Fruit fly (Drosophila melanogaster) whole organism, pupa: ENCODE data around the gene Rcd-1.

Experiments
- CG10348 ChIP-seq: fragments of 200-800 bp; sonication (Bioruptor generic); IDR thresholded peaks from 2 replicates; pipeline ENCODE4 v1.3.6; 2022; ENCODE audit warnings: missing biosample characterization, missing genetic modification characterization
- CG12605 ChIP-seq: fragments of 200-800 bp; sonication (Bioruptor generic); IDR thresholded peaks from 2 replicates; pipeline ENCODE4 v1.3.6; 2022; ENCODE audit warnings: missing biosample characterization, missing genetic modification characterization
- CG13204 ChIP-seq: fragments of 200-800 bp; sonication (Bioruptor generic); optimal IDR thresholded peaks from 2 replicates; lab custom pipeline; 2018; ENCODE audit warnings: missing biosample characterization, mild to moderate bottlenecking, missing genetic modification characterization, moderate library complexity
- CG14655 ChIP-seq: fragments of 200-800 bp; sonication (Bioruptor generic); optimal IDR thresholded peaks from 3 replicates; lab custom pipeline; 2017; ENCODE audit warnings: mild to moderate bottlenecking, missing biosample characterization, missing genetic modification reagents, missing genetic modification characterization
- CG15710 ChIP-seq: fragments of 200-800 bp; sonication (Bioruptor generic); optimal IDR thresholded peaks from 2 replicates; lab custom pipeline; 2018; ENCODE audit warnings: missing biosample characterization, mild to moderate bottlenecking, missing genetic modification characterization, moderate library complexity
- CG17806 ChIP-seq: fragments of 200-800 bp; sonication (Bioruptor generic); optimal IDR thresholded peaks from 2 replicates; lab custom pipeline; 2018; ENCODE audit warnings: missing biosample characterization, mild to moderate bottlenecking, missing genetic modification characterization, moderate library complexity
- CG32121 ChIP-seq: fragments of 200-800 bp; sonication (Bioruptor generic); IDR thresholded peaks from 2 replicates; pipeline ENCODE4 v1.3.6; 2022; ENCODE audit warnings: missing biosample characterization, missing genetic modification characterization
- CG34367 ChIP-seq: fragments of 200-800 bp; sonication (Bioruptor generic); optimal IDR thresholded peaks from 2 replicates; lab custom pipeline; 2018; ENCODE audit warnings: missing biosample characterization, mild to moderate bottlenecking, missing genetic modification characterization
- CG4496 ChIP-seq: fragments of 200-800 bp; sonication (Bioruptor generic); IDR thresholded peaks from 3 replicates; pipeline ENCODE4 v1.3.6; 2022; ENCODE audit warnings: missing biosample characterization, missing genetic modification characterization
- CG8159 ChIP-seq: fragments of 200-800 bp; sonication (Bioruptor generic); optimal IDR thresholded peaks from 3 replicates; lab custom pipeline; 2018; ENCODE audit warnings: missing biosample characterization, mild to moderate bottlenecking, missing genetic modification characterization, moderate library complexity
- CG8301 ChIP-seq: fragments of 200-800 bp; sonication (Bioruptor generic); optimal IDR thresholded peaks from 2 replicates; lab custom pipeline; 2018; ENCODE audit warnings: missing biosample characterization, mild to moderate bottlenecking, missing genetic modification characterization
- CG9948 ChIP-seq: fragments of 200-800 bp; sonication (Bioruptor generic); optimal IDR thresholded peaks from 2 replicates; lab custom pipeline; 2018; ENCODE audit warnings: missing biosample characterization, mild to moderate bottlenecking, missing genetic modification characterization, moderate library complexity
- D1 ChIP-seq: fragments of 200-800 bp; sonication (Bioruptor generic); optimal IDR thresholded peaks from 2 replicates; lab custom pipeline; 2018; ENCODE audit warnings: missing biosample characterization, mild to moderate bottlenecking, missing genetic modification characterization, moderate library complexity
- EcR ChIP-seq: fragments of 200-800 bp; sonication (Bioruptor generic); optimal IDR thresholded peaks from 3 replicates; lab custom pipeline; 2019; ENCODE audit warnings: missing biosample characterization, missing genetic modification characterization, mild to moderate bottlenecking, moderate library complexity, missing genetic modification reagents
- Ets98B ChIP-seq: fragments of 200-800 bp; sonication (Bioruptor generic); IDR thresholded peaks from 2 replicates; pipeline ENCODE4 v1.3.6; 2022; ENCODE audit warnings: missing biosample characterization, missing genetic modification characterization
- Pif1A ChIP-seq: fragments of 200-800 bp; sonication (Bioruptor generic); optimal IDR thresholded peaks from 3 replicates; lab custom pipeline; 2016; ENCODE audit warnings: missing biosample characterization, missing genetic modification characterization
- Pif1B ChIP-seq: fragments of 200-800 bp; sonication (Bioruptor generic); optimal IDR thresholded peaks from 3 replicates; lab custom pipeline; 2016; ENCODE audit warnings: missing biosample characterization, missing genetic modification characterization
- Snoo ChIP-seq: fragments of 200-800 bp; sonication (Bioruptor generic); optimal IDR thresholded peaks from 3 replicates; lab custom pipeline; 2017; ENCODE audit warnings: missing biosample characterization, mild to moderate bottlenecking, missing genetic modification characterization, inconsistent platforms
- fd96Ca ChIP-seq: fragments of 200-800 bp; sonication (Bioruptor generic); IDR thresholded peaks from 3 replicates; pipeline ENCODE4 v1.3.6; 2022; ENCODE audit warnings: missing biosample characterization, missing genetic modification characterization
- gl ChIP-seq: fragments of 200-800 bp; sonication (Bioruptor generic); optimal IDR thresholded peaks from 2 replicates; lab custom pipeline; 2018; ENCODE audit warnings: missing biosample characterization, mild to moderate bottlenecking, missing genetic modification characterization
- rn ChIP-seq: fragments of 200-800 bp; sonication (Bioruptor generic); IDR thresholded peaks from 2 replicates; pipeline ENCODE4 v1.3.6; 2022; ENCODE audit warnings: missing biosample characterization, missing genetic modification characterization

The Rcd-1 gene

DNA sequence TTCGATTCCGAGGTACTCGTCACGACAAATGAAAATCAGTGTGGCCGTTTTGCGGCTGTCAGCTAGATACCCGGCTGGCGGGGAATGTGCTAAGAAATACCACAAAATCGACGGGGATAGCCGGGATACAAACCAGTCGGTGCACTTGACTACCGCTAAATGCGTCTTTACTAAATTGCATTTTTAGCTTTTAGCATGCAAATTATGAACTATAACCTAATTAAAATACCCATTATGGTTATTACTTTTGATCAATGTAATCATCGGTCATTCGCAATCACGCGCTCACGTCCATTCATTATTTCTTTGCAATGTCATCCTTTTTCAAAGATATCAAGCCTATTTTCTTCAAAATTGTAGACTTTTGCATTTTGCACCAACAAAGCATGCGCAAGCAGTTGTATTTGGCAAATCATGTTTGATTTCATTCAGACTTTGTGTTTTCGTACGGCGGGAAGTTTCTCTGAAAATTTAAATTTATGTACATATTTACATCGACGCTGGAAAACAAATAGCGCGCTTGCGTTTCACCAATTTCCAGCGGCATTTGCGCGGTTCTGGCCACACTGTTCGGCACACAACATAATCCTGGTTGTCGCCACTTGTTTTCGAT, at the start of gene Rcd-1:
Gene Rcd-1 (plus strand): TSS at position 440 of the 613 bp plus-strand sequence.
- TF ChIP-seq gl (tag; lab: Kevin White, UChicago) (no peak), CG32121 (GFP tag; lab: Robert Waterston, UW) (no peak), CG14655 (GFP tag; lab: Kevin White, UChicago) (no peak), CG9948 (no peak), CG17806 (tag; lab: Kevin White, UChicago) (no peak), CG15710 (tag; lab: Kevin White, UChicago) (no peak), CG10348 (GFP tag; lab: Robert Waterston, UW) (no peak), CG8159 (tag; lab: Kevin White, UChicago) (no peak), Pif1B (GFP tag; lab: Kevin White, UChicago) (no peak), Ets98B (GFP tag; lab: Robert Waterston, UW) (no peak), CG8301 (tag; lab: Kevin White, UChicago) (no peak), EcR (GFP tag; lab: Kevin White, UChicago) (no peak), CG13204 (GFP tag; lab: Kevin White, UChicago) (no peak), CG34367 (tag; lab: Kevin White, UChicago) (no peak), CG12605 (no peak), rn (GFP tag; lab: Robert Waterston, UW) (no peak), Snoo (tag; lab: Kevin White, UChicago) (no peak)

DNA sequence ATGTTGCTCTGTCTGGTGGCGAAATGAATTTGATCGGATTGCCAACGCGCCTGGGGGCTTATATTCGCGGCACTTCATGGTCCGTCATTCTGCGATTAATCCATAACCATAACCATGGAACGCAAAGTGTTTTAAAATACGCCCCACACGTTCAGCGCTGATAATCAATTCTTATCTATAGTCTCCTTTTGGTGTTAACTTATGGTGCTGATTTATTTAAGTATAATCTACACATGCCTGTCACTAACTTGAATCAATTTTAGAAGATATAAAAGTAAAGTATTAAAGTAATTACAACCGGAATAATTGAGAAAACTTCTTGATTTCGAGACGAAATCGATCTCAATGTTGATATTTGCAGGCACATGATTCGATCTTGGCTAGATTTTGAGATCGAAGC, 48.5 kb upstream of the Rcd-1 start, which contains the start of gene CG14219:
Gene CG14219 (minus strand): TSS at position 101 of the 400 bp plus-strand sequence.
- TF ChIP-seq CG8301 (tag; lab: Kevin White, UChicago) (no peak), CG15710 (tag; lab: Kevin White, UChicago) (no peak)
- TF ChIP-seq, all 21 proteins: peak for 0

DNA sequence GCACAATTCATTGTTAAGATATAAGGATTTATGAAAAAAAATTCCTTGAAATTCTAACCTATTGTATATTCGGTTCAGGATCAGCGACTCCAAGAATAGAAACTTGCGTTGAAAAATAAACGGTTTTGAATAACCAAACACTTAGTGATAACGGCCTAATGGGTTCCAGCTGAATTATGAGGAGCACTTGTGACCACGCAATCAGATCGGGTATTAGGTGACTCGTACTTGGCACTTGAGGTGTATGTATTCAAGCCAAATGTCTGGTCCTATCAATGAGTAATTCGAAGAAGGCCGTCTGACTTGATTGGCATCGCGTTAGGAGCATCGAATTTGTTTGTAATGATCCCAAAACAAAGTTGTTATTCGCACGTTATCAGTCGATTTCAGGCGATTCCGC, 48.0 kb upstream of the Rcd-1 start:
- TF ChIP-seq CG12605, result no peak
- no peak for TF ChIP-seq EcR (GFP tag; lab: Kevin White, UChicago)
- no peak for TF ChIP-seq Pif1A (GFP tag; lab: Kevin White, UChicago)
- TF ChIP-seq fd96Ca, result no peak
- no peak for TF ChIP-seq Ets98B (GFP tag; lab: Robert Waterston, UW)
- no peak for TF ChIP-seq CG34367 (tag; lab: Kevin White, UChicago)
- TF ChIP-seq rn (GFP tag; lab: Robert Waterston, UW), result no peak
- TF ChIP-seq CG8159 (tag; lab: Kevin White, UChicago), result no peak
- TF ChIP-seq CG32121 (GFP tag; lab: Robert Waterston, UW), result no peak
- no peak for TF ChIP-seq CG10348 (GFP tag; lab: Robert Waterston, UW)
- TF ChIP-seq D1, result no peak
- TF ChIP-seq CG17806 (tag; lab: Kevin White, UChicago), result no peak
- no peak for TF ChIP-seq CG4496 (GFP tag; lab: Robert Waterston, UW)
- no peak for TF ChIP-seq CG8301 (tag; lab: Kevin White, UChicago)
- TF ChIP-seq CG9948, result no peak
- TF ChIP-seq CG13204 (GFP tag; lab: Kevin White, UChicago), result no peak
- no peak for TF ChIP-seq CG14655 (GFP tag; lab: Kevin White, UChicago)
- no peak for TF ChIP-seq Pif1B (GFP tag; lab: Kevin White, UChicago)
- no peak for TF ChIP-seq CG15710 (tag; lab: Kevin White, UChicago)

DNA sequence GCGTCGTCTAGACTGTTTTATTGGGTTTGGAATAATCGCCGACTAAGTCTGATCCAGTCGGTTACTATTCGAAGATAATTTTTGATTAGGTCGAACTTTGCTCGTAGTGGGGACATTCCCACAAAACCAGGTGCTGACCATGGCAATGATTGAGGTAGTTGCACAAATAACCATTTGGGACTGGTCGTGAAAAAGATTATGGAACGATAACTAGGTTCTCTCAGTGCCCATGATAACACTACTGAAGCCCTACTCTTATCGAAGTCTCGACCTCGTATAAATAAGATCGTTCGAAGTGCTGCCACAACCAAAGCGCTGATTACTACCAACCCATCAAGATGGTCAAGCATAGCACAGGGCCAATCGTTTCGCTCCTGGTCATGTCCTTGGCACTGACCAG, 46.3 kb upstream of the Rcd-1 start, which contains the start of gene CG14205:
Gene CG14205 (plus strand): TSS at position 301 of the 400 bp plus-strand sequence.
- TF ChIP-seq CG8301 (tag; lab: Kevin White, UChicago) (no peak), CG17806 (tag; lab: Kevin White, UChicago) (no peak), rn (GFP tag; lab: Robert Waterston, UW) (no peak), CG12605 (no peak)

DNA sequence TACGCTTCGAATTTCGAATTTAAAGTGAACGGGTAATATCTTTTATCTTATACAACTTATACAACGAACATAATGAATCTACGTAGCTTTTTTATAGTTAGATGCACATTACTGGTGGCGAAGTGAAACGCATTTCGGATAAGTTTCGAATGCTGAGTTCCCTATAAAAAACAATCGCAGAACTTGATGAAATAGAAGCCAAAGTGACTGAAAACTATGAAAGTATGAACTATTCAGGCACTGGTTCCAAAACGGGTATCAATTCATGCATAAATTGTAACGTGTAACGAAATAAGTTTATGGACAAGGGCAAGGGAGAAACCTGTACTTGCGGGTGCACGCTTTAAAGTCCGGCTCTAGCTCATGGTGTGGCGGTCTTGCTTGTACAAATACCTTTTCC, 42.7 kb upstream of the Rcd-1 start:
- TF ChIP-seq CG10348 (GFP tag; lab: Robert Waterston, UW), result no peak
- TF ChIP-seq CG17806 (tag; lab: Kevin White, UChicago), result no peak
- TF ChIP-seq rn (GFP tag; lab: Robert Waterston, UW), result no peak
- TF ChIP-seq Pif1B (GFP tag; lab: Kevin White, UChicago), result no peak
- no peak for TF ChIP-seq CG14655 (GFP tag; lab: Kevin White, UChicago)
- TF ChIP-seq CG4496 (GFP tag; lab: Robert Waterston, UW), result no peak
- TF ChIP-seq Pif1A (GFP tag; lab: Kevin White, UChicago), result no peak
- no peak for TF ChIP-seq D1
- TF ChIP-seq CG13204 (GFP tag; lab: Kevin White, UChicago), result no peak
- no peak for TF ChIP-seq CG34367 (tag; lab: Kevin White, UChicago)
- TF ChIP-seq CG12605, result no peak
- TF ChIP-seq EcR (GFP tag; lab: Kevin White, UChicago), result no peak

- TF ChIP-seq CG9948, result peak; percentile 3
- no peak for TF ChIP-seq D1
- peak; percentile 79 for TF ChIP-seq CG12605
- TF ChIP-seq gl (tag; lab: Kevin White, UChicago), result peak; percentile 73
- peak; percentile 28 for TF ChIP-seq CG17806 (tag; lab: Kevin White, UChicago)
- TF ChIP-seq CG8159 (tag; lab: Kevin White, UChicago), result peak; percentile 63
- peak; percentile 78 for TF ChIP-seq CG34367 (tag; lab: Kevin White, UChicago)
- TF ChIP-seq CG8301 (tag; lab: Kevin White, UChicago), result peak; percentile 47
- TF ChIP-seq CG14655 (GFP tag; lab: Kevin White, UChicago), result peak; percentile 60
- TF ChIP-seq Ets98B (GFP tag; lab: Robert Waterston, UW), result peak; percentile 41
- peak; percentile 93 for TF ChIP-seq Snoo (tag; lab: Kevin White, UChicago)
- TF ChIP-seq CG15710 (tag; lab: Kevin White, UChicago), result peak; percentile 67
- TF ChIP-seq CG4496 (GFP tag; lab: Robert Waterston, UW), result peak; percentile 92
- no peak for TF ChIP-seq CG10348 (GFP tag; lab: Robert Waterston, UW)
- TF ChIP-seq CG32121 (GFP tag; lab: Robert Waterston, UW), result no peak
- no peak for TF ChIP-seq rn (GFP tag; lab: Robert Waterston, UW)
- TF ChIP-seq fd96Ca, result no peak
- TF ChIP-seq Pif1B (GFP tag; lab: Kevin White, UChicago), result peak; percentile 78
- peak; percentile 85 for TF ChIP-seq Pif1A (GFP tag; lab: Kevin White, UChicago)
- peak; percentile 73 for TF ChIP-seq CG13204 (GFP tag; lab: Kevin White, UChicago)
- TF ChIP-seq EcR (GFP tag; lab: Kevin White, UChicago), result no peak
These were observed 40.7 kb upstream of the Rcd-1 start, which contains the start of gene RpS10b for dm6 chrX:19597684-19598363. Gene RpS10b, plus strand, starts transcription at chrX:19598031.
